Fruit fly (Drosophila melanogaster): ENCODE data around the gene Acp36DE.

Acp36DE gene

DNA sequence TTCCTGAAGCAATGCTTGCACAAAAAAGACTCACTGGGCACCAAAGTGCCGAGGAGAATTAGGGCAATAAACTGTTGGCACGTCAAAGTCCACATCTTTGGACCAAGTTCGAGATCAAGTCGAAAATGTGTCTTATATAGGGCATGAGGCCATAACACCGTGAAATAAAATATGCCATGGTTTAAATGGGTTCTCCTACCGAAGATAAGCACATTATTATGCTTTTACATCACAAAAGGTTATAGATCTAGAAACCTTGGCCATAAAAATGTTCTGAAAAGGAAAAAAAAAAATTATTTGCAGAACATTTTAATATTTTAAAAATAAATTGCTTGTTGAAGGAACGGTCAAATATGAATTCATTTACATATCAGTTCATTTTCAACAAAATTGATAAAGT is at the start of gene Acp36DE:
Gene Acp36DE, minus strand, starts transcription at position 101 of the 400 bp plus-strand sequence.
- no peak for TF ChIP-seq CG17801 (GFP tag; optimal IDR thresholded peaks at IDR 0.05; ENCODE audit: partially characterized antibody)

DNA sequence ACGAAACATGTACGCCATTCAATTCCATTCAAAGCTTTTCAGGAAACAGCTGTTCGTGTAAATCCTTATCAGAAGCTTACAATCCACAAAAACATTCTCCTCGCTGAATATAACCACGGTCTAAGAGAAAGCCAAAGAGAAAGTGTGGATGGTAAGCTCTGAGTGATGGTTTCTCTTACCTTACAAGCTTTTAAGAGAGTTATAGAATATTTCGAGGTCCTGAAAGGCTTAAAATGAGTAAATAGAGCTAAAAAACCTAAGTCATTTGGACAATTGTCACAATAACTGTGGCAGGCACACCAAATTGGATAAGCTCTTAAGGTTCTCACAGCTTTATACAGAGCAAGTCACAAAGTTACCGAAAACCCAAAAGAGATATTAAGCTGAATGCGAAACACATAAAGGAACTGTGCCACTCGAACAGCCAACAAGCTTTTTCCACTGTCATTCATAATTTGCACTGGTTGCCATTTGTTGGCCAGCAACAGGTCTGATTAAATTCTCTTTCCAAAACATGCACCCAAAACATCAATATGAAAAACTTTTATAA is 36.5 kb upstream of the Acp36DE start:
- no peak for TF ChIP-seq CG17801 (GFP tag; optimal IDR thresholded peaks at IDR 0.05; ENCODE audit: partially characterized antibody)

DNA sequence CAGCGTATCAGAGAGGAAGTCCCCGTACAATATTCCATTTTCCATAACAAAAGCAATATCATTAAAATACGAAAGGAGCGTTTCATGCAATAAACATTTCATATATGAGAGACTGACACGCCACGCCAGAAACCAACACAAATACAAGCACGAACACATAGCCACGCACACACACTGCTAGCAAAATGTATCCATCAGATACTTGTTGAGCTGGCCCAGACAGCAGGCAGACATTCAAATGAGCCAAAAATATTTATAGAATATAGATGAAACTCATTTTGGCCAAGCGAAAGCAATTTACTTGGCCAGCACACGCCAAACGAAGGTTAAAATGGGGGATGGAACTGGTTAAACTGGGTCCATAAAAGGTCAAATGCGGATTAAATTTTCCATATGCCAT is 31.2 kb upstream of the Acp36DE start:
- TF ChIP-seq CG17801 (GFP tag; optimal IDR thresholded peaks at IDR 0.05; ENCODE audit: partially characterized antibody): no peak

DNA sequence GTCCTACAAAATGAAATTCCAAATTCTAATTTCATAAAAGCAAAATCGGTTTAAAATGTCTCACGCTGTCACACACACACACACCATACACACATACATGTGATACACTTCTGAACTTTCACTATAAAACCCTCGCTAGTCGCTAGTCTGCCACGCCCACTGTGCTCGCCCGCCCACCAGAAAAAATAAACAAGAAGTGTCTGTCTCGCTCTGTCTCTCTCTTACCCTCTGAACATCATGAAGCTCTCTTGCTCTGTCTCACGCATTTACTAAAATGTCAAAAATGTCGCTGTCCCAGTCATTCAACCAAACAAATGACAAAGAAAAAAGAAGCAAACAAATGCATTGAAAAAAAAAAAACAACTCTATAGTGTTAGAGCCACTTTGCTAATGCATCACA is 28.9 kb upstream of the Acp36DE start:
- no peak for TF ChIP-seq CG17801 (GFP tag; optimal IDR thresholded peaks at IDR 0.05; ENCODE audit: partially characterized antibody)

DNA sequence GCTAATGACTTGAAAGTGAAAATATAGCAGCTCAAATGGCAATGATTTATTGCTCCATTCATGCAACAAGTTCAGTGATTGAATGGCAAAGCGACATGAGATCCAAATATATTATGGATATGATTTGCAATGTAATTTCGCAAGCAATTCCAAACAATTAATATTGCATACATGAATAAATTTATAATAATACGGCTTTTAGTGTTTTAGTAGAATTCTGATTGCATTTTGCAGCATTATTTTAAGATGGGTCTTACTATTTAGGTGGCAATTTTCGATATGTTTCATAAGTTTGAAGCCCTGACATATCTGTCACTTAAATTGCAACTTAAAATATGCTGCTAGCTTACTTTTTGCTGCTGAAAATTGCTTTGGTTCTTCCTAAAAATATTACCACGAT is 19.5 kb upstream of the Acp36DE start, which contains the start of gene CG34171:
Gene CG34171, plus strand, starts transcription at position 301 of the 400 bp plus-strand sequence.
- TF ChIP-seq CG17801 (GFP tag; optimal IDR thresholded peaks at IDR 0.05; ENCODE audit: partially characterized antibody): no peak

DNA sequence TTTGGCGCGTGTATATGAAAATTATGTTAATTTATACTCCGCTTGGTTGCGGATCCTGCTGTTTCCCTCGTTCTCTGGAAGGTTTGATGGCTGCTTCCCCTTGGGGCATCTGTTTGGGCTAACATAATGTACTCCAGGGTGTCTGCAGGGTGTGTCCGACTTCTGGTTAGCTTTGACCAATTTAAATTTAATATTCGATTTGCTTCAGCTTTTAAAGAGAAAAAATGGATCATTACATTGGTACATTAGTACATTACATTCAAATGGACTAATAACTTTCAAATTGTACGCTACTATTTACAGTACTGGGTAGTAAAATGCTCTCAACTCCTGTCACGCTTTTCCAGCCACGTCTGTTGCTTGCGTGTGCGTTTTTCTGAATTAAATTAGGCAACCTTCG is 18.3 kb upstream of the Acp36DE start:
- no peak for TF ChIP-seq CG17801 (GFP tag; optimal IDR thresholded peaks at IDR 0.05; ENCODE audit: partially characterized antibody)

DNA sequence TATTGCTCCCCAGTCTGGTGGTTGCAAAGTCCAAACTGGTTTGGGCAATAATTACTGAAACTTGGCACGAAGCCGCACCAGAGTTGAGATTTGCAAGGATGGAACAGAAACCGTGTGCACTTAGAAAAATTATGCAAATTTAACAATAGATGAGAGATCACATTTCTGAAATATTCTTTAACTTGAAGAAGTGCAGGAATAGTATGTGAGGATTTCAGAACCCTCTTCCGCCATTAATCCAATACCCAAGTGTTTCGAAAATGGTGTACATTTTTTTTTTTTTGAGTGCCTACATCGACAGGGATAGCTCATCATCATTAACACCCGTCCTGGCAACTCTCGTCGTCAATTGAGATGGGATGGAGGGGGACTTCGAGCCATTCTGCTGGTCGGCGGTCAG is 13.3 kb upstream of the Acp36DE start:
- no peak for TF ChIP-seq CG17801 (GFP tag; optimal IDR thresholded peaks at IDR 0.05; ENCODE audit: partially characterized antibody)

DNA sequence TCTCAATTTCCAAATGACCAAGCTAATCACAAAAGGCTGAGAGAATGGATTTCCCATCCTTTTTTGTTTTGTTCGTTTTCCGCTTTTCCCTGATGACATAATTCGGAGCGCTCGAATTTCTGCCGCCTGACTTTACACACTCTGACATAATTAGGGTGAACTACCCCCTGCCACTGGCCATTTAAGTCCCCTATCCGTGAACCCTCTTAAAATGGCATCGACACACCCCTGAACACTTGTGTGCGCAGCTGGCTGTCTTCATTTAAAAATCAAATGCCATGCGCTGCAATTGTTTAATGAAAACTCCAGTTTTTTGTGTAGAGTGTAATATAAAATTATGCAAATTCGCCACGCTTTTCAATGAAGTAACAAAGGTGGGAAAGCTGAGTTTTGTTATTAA is 12.0 kb upstream of the Acp36DE start:
- no peak for TF ChIP-seq CG17801 (GFP tag; optimal IDR thresholded peaks at IDR 0.05; ENCODE audit: partially characterized antibody)

DNA sequence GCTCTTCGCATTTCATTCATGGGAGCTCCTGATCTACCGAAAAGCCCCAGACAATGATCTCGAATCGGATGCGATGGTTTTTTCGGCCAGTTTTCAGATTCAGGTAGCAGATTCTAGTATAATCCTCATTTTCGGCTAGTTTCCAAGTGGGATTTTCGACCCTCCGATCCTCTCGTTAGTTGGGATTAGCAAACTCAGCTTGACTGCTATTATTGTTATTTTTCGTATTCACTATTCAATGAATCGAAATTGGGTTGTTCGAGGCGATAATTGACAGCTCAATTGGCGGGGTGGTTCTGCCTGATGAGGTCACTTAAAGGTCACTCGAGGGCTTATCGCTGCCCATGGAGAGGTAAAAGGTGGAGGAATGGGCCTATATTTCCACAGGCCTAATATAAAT is 10.8 kb upstream of the Acp36DE start:
- no peak for TF ChIP-seq CG17801 (GFP tag; optimal IDR thresholded peaks at IDR 0.05; ENCODE audit: partially characterized antibody)

DNA sequence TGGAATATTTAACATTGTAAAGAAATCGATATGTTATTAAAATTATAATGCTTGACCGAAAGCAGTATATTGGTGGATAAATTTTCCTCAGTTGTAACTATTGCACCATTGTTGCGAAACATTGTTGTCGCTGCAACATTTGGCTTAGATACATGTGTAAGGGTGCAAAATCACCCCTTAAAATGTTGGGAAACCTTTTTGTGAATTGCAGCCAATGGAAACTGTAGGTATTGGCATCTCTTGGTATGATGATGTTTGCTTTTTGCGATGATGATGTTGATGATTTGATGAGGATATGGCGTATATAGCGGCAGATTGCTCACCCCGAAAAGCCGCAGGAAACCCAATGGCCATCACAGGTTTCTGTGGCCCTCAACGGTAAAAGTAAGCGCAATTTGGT is 5.5 kb upstream of the Acp36DE start:
- TF ChIP-seq CG17801 (GFP tag; optimal IDR thresholded peaks at IDR 0.05; ENCODE audit: partially characterized antibody): no peak

DNA sequence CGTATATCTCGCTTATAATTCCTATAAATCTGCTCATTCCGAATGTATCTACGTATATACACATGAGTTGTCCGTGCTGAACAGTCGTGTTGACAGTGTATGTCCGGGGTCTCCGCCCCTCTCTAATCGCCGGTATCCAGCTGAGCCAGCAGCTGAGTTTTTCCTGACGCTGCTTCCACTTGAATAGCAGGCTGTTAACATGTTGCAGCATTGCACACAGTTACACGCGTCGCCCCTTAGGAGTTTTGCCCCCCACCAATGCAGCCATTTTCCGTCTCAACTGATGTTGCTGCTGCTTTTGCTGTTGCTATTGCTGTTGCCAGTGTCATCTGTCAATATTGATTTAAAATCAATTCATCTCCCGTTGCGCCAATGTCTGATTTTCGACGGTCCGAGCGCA is 2.3 kb upstream of the Acp36DE start:
- TF ChIP-seq CG17801 (GFP tag; optimal IDR thresholded peaks at IDR 0.05; ENCODE audit: partially characterized antibody): no peak

DNA sequence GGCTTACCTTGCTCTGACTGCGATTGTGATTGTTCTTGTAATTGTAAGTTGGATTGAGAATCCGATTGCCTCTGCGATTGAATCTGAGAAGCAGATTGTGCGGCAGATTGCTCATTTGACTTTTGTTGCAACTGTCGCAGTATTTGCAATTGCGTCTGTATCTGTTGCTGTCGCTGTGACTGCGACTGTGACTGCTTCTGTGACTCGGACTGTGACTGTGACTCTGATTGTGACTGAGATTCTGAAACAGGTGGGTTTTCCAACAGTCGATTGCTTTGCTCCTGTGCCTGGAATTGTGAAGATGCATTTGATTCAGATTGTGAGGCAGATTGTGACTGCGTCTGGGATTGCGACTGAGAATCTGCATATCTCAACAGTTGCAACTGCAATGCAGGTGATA is 796 bp downstream of the Acp36DE start:
- TF ChIP-seq CG17801 (GFP tag; optimal IDR thresholded peaks at IDR 0.05; ENCODE audit: partially characterized antibody): no peak

DNA sequence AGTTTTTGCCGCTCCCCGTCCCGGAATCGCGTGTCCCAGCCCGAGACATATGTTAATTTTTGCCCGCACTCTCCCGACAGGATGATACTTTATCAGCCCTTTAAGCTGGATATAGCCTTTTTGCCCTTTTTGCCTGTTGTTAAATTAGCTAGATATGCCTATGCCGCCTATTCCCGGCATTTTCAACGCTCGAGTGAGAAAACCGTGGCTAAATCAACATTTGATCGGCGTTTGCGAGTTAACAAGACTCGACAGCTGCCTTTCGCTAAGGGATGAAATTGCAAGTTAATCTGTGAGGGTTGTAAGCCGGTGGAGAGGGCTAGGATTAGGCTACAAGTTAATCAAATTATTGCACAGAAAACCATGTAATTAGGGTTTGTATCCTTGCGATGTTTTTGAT is 3.3 kb downstream of the Acp36DE start:
- TF ChIP-seq CG17801 (GFP tag; optimal IDR thresholded peaks at IDR 0.05; ENCODE audit: partially characterized antibody): no peak

DNA sequence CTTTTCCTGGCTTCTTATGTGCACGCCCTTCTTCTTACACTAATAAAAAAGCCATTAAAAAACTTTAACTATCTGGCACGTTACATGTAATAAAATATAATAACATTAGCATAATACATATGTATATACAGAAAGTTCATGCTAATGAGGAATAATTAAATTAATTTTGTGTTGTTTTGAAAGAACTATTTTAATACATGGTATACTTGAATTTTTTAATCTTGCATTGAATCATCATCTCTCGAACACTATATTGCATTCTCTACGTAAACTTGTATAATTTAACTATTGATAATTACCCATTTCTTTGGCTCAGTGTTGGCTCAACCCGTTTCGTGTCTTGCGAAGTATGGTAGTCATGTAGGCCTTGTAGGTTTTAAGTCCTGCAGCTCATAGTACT is 6.0 kb downstream of the Acp36DE start:
- no peak for TF ChIP-seq CG17801 (GFP tag; optimal IDR thresholded peaks at IDR 0.05; ENCODE audit: partially characterized antibody)

DNA sequence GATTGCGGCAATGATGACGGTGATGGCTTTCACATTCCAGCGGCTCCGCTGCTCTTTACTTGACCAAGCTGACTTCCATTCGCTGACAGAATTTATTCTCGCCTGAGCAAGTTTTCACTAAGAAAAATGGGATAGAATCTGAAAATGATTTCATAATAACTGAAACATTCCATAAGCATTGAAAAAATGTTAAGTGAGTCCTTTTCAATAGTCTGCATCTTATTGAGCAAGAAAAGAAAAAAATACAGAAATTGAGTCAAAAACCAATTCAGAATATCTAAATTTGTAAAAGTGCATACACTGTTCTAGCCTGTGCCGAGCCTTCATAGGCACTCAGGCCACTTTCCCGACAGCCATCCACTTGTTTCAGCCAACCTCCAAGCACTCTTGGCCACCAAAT is 10.2 kb downstream of the Acp36DE start:
- no peak for TF ChIP-seq CG17801 (GFP tag; optimal IDR thresholded peaks at IDR 0.05; ENCODE audit: partially characterized antibody)

DNA sequence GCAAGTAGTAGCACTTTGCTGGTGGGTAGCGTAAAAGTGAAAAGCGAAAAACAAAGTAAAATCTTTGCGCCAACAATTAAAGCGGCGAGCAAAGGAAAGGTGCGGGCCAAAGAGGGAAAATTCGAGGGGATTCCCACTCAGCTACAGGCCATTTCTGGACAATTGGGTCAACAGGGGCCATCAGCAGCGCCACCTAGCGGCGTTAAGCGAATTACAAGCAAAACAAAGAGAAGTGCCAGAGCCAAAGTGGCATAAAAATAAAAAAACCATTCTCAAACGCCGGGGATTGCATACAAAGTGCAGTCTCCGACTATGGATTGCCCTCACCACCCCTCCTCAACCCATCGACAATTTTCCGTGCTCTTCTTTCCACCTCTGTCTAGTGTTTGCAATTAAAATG is 10.9 kb downstream of the Acp36DE start:
- no peak for TF ChIP-seq CG17801 (GFP tag; optimal IDR thresholded peaks at IDR 0.05; ENCODE audit: partially characterized antibody)

DNA sequence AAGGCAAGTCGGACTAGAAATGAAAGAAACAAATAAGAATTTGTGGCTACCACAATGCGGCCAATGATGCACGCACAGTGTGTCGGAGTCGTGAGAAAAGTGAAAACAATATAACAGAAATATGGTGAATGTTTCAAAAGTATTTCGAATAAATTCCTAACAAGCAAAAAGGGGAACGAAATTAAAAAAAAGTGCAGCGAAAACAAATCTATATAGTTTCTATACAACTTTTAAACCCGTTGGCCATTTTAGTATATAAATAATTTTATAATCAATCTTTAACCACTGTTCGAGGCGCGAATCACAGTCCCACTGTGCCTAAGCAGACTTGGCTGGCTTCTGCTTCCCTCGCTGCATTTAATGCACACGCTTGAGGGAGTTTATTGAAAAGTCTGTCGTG is 13.6 kb downstream of the Acp36DE start:
- TF ChIP-seq CG17801 (GFP tag; optimal IDR thresholded peaks at IDR 0.05; ENCODE audit: partially characterized antibody): no peak
